Worm (Caenorhabditis elegans): ENCODE measurements around the gene pho-14.
"Not testable (repeated sequence)": the region's sequence is repeated elsewhere in the genome, so short reads cannot be mapped to it uniquely, and the experiment has no call there.

Gene pho-14

DNA sequence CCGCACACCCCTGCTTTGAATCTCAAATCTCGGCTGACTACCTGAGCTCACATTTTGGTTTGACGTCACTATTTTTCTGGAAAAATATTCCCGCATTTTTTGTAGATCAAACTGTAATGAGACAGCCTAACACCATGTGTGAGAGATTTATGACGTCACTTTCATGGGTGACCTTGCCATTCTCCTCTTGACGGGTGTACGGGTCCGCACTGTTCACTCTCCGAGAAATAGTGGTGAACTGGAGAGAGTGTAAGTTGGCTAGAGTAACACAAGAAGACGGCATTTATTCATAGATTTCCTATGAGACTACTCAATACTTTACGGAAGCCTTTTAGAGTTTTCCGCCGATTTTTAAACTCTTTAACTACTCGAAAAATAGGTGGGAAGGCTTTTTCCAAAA lies 45.9 kb downstream of the pho-14 start, which contains the start of gene K02E7.7:
Gene K02E7.7, plus strand, starts transcription at position 301 of the 400 bp plus-strand sequence.
- TF ChIP-seq zag-1, elt-3, nhr-6 (tag; optimal IDR thresholded peaks at IDR 0.05): not testable (repeated sequence)

DNA sequence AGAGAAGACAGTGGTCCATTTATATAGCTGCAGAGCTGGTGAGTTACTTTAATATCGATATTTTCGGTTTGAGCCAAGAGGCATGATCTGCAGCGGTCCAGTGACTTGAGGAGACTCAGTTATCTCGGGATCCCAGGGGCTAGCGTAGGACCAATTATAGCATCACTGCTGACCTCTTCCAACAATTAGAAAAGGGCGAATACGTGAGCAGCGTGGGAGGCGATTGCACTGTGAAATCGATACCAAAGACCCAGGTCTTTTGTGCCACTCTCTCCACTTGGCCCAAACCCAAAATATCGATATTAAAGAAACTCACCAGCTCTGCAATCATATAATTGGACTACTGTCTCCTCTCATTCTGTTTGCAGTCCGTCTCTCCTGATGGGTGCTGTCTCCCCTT lies 50.8 kb downstream of the pho-14 start, which contains the start of gene fbxb-40:
Gene fbxb-40, minus strand, starts transcription at position 101 of the 400 bp plus-strand sequence.
- TF ChIP-seq nhr-237 (tag; optimal IDR thresholded peaks at IDR 0.05): no peak
- no peak for TF ChIP-seq mdl-1 (tag; optimal IDR thresholded peaks at IDR 0.05)
- TF ChIP-seq dmd-4 (tag; optimal IDR thresholded peaks at IDR 0.05): no peak
- TF ChIP-seq nhr-77 (tag; optimal IDR thresholded peaks at IDR 0.05): no peak
- TF ChIP-seq lin-13 (GFP tag; optimal IDR thresholded peaks at IDR 0.05): no peak
- TF ChIP-seq R02D3.7 (tag; optimal IDR thresholded peaks at IDR 0.05): no peak
- no peak for TF ChIP-seq skn-1 (tag; optimal IDR thresholded peaks at IDR 0.05)
- TF ChIP-seq nhr-25 (tag; optimal IDR thresholded peaks at IDR 0.05): no peak
- TF ChIP-seq lin-11 (tag; optimal IDR thresholded peaks at IDR 0.05): no peak
- TF ChIP-seq ceh-16 (tag; optimal IDR thresholded peaks at IDR 0.05): no peak
- no peak for TF ChIP-seq egl-27 (tag; optimal IDR thresholded peaks at IDR 0.05)
- TF ChIP-seq ztf-11 (tag; optimal IDR thresholded peaks at IDR 0.05): no peak
- no peak for TF ChIP-seq mbf-1 (tag; optimal IDR thresholded peaks at IDR 0.05)
- no peak for TF ChIP-seq nhr-23 (tag; optimal IDR thresholded peaks at IDR 0.05)
